Worm (Caenorhabditis elegans) whole organism, L3 larva: ENCODE results near the gene M01H9.10.

Source experiments
- R02D3.7 ChIP-seq: fragments of 150-350 bp; optimal IDR thresholded peaks from 2 replicates; lab custom pipeline; 2014; ENCODE audit warnings: missing biosample characterization, missing genetic modification characterization
- ama-1 ChIP-seq: fragments of 150-350 bp; optimal IDR thresholded peaks from 2 replicates; lab custom pipeline; 2018
- ceh-82 ChIP-seq: fragments of 150-350 bp; optimal IDR thresholded peaks from 2 replicates; lab custom pipeline; 2014; ENCODE audit warnings: missing biosample characterization, missing genetic modification characterization
- ceh-9 ChIP-seq: sonication (generic microtip); optimal IDR thresholded peaks from 2 replicates; lab custom pipeline; 2018; ENCODE audit warnings: missing biosample characterization, missing genetic modification characterization
- egl-27 ChIP-seq: sonication (generic microtip); optimal IDR thresholded peaks from 4 replicates; lab custom pipeline; 2017; ENCODE audit warnings: missing biosample characterization, missing genetic modification reagents, missing genetic modification characterization
- egl-5 ChIP-seq: fragments of 150-350 bp; optimal IDR thresholded peaks from 2 replicates; lab custom pipeline; 2017; ENCODE audit warnings: missing biosample characterization, missing genetic modification reagents, missing genetic modification characterization, inconsistent platforms
- elt-1 ChIP-seq: fragments of 150-350 bp; optimal IDR thresholded peaks from 2 replicates; lab custom pipeline; 2014; ENCODE audit warnings: missing biosample characterization, missing genetic modification characterization
- elt-3 ChIP-seq, 3 experiments: fragments of 150-350 bp in 1 of 3; sonication (generic microtip) in 2 of 3; optimal IDR thresholded peaks; 2 replicates in 2 of 3; 4 replicates in 1 of 3; lab custom pipeline; 2014 to 2017; ENCODE audit warnings: missing biosample characterization in 3 of 3, missing genetic modification characterization in 3 of 3
- fkh-10 ChIP-seq: sonication (generic microtip); optimal IDR thresholded peaks from 2 replicates; lab custom pipeline; 2017; ENCODE audit warnings: missing biosample characterization, missing genetic modification reagents, missing genetic modification characterization
- fkh-2 ChIP-seq: fragments of 150-350 bp; optimal IDR thresholded peaks from 2 replicates; lab custom pipeline; 2014; ENCODE audit warnings: missing biosample characterization, missing genetic modification reagents, missing genetic modification characterization
- fos-1 ChIP-seq: fragments of 150-350 bp; optimal IDR thresholded peaks from 2 replicates; lab custom pipeline; 2014; ENCODE audit warnings: missing biosample characterization, missing genetic modification characterization
- hmg-11 ChIP-seq: sonication (generic microtip); optimal IDR thresholded peaks from 2 replicates; lab custom pipeline; 2016; ENCODE audit warnings: missing genetic modification characterization, missing compliant biosample characterization
- lin-15B ChIP-seq: fragments of 150-350 bp; optimal IDR thresholded peaks from 2 replicates; lab custom pipeline; 2014; ENCODE audit warnings: missing biosample characterization, missing genetic modification characterization
- lin-39 ChIP-seq: fragments of 150-350 bp; optimal IDR thresholded peaks from 2 replicates; lab custom pipeline; 2018; ENCODE audit warnings: missing biosample characterization, missing genetic modification reagents, missing genetic modification characterization
- lsy-12 ChIP-seq: sonication (generic microtip); optimal IDR thresholded peaks from 2 replicates; lab custom pipeline; 2016; ENCODE audit warnings: mild to moderate bottlenecking, missing genetic modification characterization, missing compliant biosample characterization
- mml-1 ChIP-seq: fragments of 150-350 bp; sonication (generic microtip); optimal IDR thresholded peaks from 3 replicates; lab custom pipeline; 2014; ENCODE audit warnings: missing biosample characterization, missing genetic modification characterization
- nfya-1 ChIP-seq: sonication (generic microtip); optimal IDR thresholded peaks from 2 replicates; lab custom pipeline; 2017; ENCODE audit warnings: missing genetic modification characterization, mild to moderate bottlenecking, missing compliant biosample characterization, antibody characterized with exemption, moderate library complexity; ENCODE audit not compliant: insufficient read depth
- nhr-12 ChIP-seq: fragments of 150-350 bp; optimal IDR thresholded peaks from 2 replicates; lab custom pipeline; 2014; ENCODE audit warnings: missing biosample characterization, missing genetic modification characterization
- nhr-237 ChIP-seq: fragments of 150-350 bp; optimal IDR thresholded peaks from 2 replicates; lab custom pipeline; 2014; ENCODE audit warnings: missing biosample characterization, missing genetic modification characterization
- nhr-25 ChIP-seq: sonication (generic microtip); optimal IDR thresholded peaks from 2 replicates; lab custom pipeline; 2017; ENCODE audit warnings: missing biosample characterization, missing genetic modification characterization
- nhr-28 ChIP-seq: fragments of 150-350 bp; optimal IDR thresholded peaks from 2 replicates; lab custom pipeline; 2014; ENCODE audit warnings: missing biosample characterization, missing genetic modification characterization
- nhr-43 ChIP-seq: sonication (generic microtip); optimal IDR thresholded peaks from 2 replicates; lab custom pipeline; 2016; ENCODE audit warnings: mild to moderate bottlenecking, missing genetic modification characterization, missing compliant biosample characterization; ENCODE audit not compliant: poor library complexity, severe bottlenecking
- nhr-67 ChIP-seq: fragments of 150-350 bp; optimal IDR thresholded peaks from 2 replicates; lab custom pipeline; 2014; ENCODE audit warnings: missing biosample characterization, missing genetic modification characterization
- nhr-76 ChIP-seq: fragments of 150-350 bp; sonication (generic microtip); optimal IDR thresholded peaks from 5 replicates; lab custom pipeline; 2014; ENCODE audit warnings: missing biosample characterization, missing genetic modification characterization
- nhr-77 ChIP-seq: fragments of 150-350 bp; optimal IDR thresholded peaks from 2 replicates; lab custom pipeline; 2014; ENCODE audit warnings: missing biosample characterization, missing genetic modification characterization
- pha-4 ChIP-seq: fragments of 150-350 bp; optimal IDR thresholded peaks from 2 replicates; lab custom pipeline; 2014; ENCODE audit warnings: missing biosample characterization, missing genetic modification reagents, missing genetic modification characterization
- pqm-1 ChIP-seq: fragments of 150-350 bp; optimal IDR thresholded peaks from 2 replicates; lab custom pipeline; 2017; ENCODE audit warnings: missing biosample characterization, missing genetic modification characterization, inconsistent platforms
- sea-2 ChIP-seq: fragments of 150-350 bp; sonication (generic microtip); optimal IDR thresholded peaks from 4 replicates; lab custom pipeline; 2014; ENCODE audit warnings: missing biosample characterization, missing genetic modification reagents, missing genetic modification characterization
- snpc-4 ChIP-seq: fragments of 150-350 bp; optimal IDR thresholded peaks from 2 replicates; lab custom pipeline; 2014; ENCODE audit warnings: missing biosample characterization, missing genetic modification characterization
- unc-62 ChIP-seq: fragments of 150-350 bp; sonication (generic microtip); optimal IDR thresholded peaks from 4 replicates; lab custom pipeline; 2014; ENCODE audit warnings: missing biosample characterization, missing genetic modification reagents, missing genetic modification characterization
- ztf-4 ChIP-seq: fragments of 150-350 bp; optimal IDR thresholded peaks from 2 replicates; lab custom pipeline; 2014; ENCODE audit warnings: missing biosample characterization, missing genetic modification characterization

Gene M01H9.10

ce11 chrIV:4513269-4513819, 33.4 kb upstream of the M01H9.10 start, which contains the start of gene sar-1 (continued):
- TF ChIP-seq fkh-2, result no peak
- peak; percentile 69 for TF ChIP-seq nhr-43 (tag; lab: Kevin White, UChicago)
- TF ChIP-seq lsy-12 (tag; lab: Kevin White, UChicago), result peak; percentile 83
- peak; percentile 31 for TF ChIP-seq fkh-10 (GFP tag; lab: Kevin White, UChicago)
- peak; percentile 39 for TF ChIP-seq egl-5 (tag; lab: Kevin White, UChicago)
- TF ChIP-seq egl-27 (tag; lab: Kevin White, UChicago), result no peak
- TF ChIP-seq nhr-237 (tag; lab: Kevin White, UChicago), result no peak
- peak; percentile 55 for TF ChIP-seq nhr-25 (tag; lab: Kevin White, UChicago)
- no peak for TF ChIP-seq fos-1 (tag; lab: Kevin White, UChicago)
- TF ChIP-seq hmg-11 (tag; lab: Kevin White, UChicago), result peak; percentile 53
- no peak for TF ChIP-seq elt-1 (tag; lab: Kevin White, UChicago)

ce11 chrIV:4511259-4511890, 31.4 kb upstream of the M01H9.10 start, which contains the start of the genes rfth-1 and ZK180.8:
Gene rfth-1, minus strand, starts transcription at chrIV:4511309.
Gene ZK180.8, minus strand, starts transcription at chrIV:4511724.
- TF ChIP-seq ama-1 (lab: Kevin White, UChicago) (peak; percentile 0), nhr-76 (tag; lab: Kevin White, UChicago) (no peak), unc-62 (no peak), nhr-237 (tag; lab: Kevin White, UChicago) (no peak), pha-4 (tag; lab: Kevin White, UChicago) (peak; percentile 30), R02D3.7 (tag; lab: Kevin White, UChicago) (no peak), hmg-11 (tag; lab: Kevin White, UChicago) (peak; percentile 2), nhr-77 (tag; lab: Kevin White, UChicago) (no peak), nhr-28 (tag; lab: Kevin White, UChicago) (no peak), mml-1 (tag; lab: Kevin White, UChicago) (no peak)

ce11 chrIV:4506637-4507036, 26.7 kb upstream of the M01H9.10 start, which contains the start of gene gbb-2:
Gene gbb-2, minus strand, starts transcription at chrIV:4506748.
- no peak for TF ChIP-seq nhr-76 (tag; lab: Kevin White, UChicago)
- TF ChIP-seq lin-39, result peak; percentile 40
- peak; percentile 38 for TF ChIP-seq nfya-1 (tag; lab: Kevin White, UChicago)
- TF ChIP-seq, all 47 proteins: peak for 2

ce11 chrIV:4505078-4505477, 25.2 kb upstream of the M01H9.10 start:
- TF ChIP-seq hmg-11 (tag; lab: Kevin White, UChicago) (no peak), elt-3 (tag; optimal IDR thresholded peaks at IDR 0.05; lab: Kevin White, UChicago) (no peak), snpc-4 (tag; lab: Kevin White, UChicago) (no peak), ceh-82 (tag; lab: Kevin White, UChicago) (no peak), egl-5 (tag; lab: Kevin White, UChicago) (no peak), fkh-10 (GFP tag; lab: Kevin White, UChicago) (peak; percentile 47), nfya-1 (tag; lab: Kevin White, UChicago) (no peak)

- TF ChIP-seq pqm-1 (tag; lab: Kevin White, UChicago) (no peak), nhr-12 (tag; lab: Kevin White, UChicago) (no peak), nfya-1 (tag; lab: Kevin White, UChicago) (no peak), fkh-10 (GFP tag; lab: Kevin White, UChicago) (no peak), ztf-4 (tag; lab: Kevin White, UChicago) (no peak), sea-2 (GFP tag; lab: Kevin White, UChicago) (no peak), lin-15B (tag; lab: Kevin White, UChicago) (no peak), lsy-12 (tag; lab: Kevin White, UChicago) (no peak), nhr-43 (tag; lab: Kevin White, UChicago) (no peak), ceh-9 (no peak), nhr-67 (tag; lab: Kevin White, UChicago) (no peak)
Measured at ce11 chrIV:4490148-4490652, 10.3 kb upstream of the M01H9.10 start, which contains the start of gene ZK180.7. Gene ZK180.7, plus strand, starts transcription at chrIV:4490542.
